Worm (Caenorhabditis elegans): Measurements from ENCODE around the gene Y67D2.2.
A peak's percentile ranks its signal among the peaks of the same experiment; 100 is the strongest.

Gene Y67D2.2

DNA sequence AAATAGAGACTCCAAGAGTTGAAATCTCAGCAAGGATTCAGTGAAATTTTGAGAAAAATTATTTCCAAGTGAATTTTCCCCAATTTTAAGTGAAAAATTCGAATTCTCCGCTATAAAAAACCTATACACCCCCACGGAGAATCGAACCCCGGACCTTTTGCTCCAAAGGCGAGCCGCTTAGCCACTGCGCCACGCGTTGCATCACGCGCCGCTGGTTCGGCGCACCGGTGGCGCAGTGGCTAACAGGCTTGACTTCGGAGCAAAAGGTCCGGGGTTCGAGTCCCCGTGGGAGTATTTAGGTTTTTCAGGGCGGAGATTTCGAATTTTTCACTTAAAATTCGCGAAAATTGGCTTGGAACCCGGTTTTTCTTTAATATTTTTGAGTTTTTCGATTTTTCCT, 17.1 kb downstream of the Y67D2.2 start:
- TF ChIP-seq C08G9.2 (tag; optimal IDR thresholded peaks at IDR 0.05) (no peak), pros-1 (tag; optimal IDR thresholded peaks at IDR 0.05) (no peak), ama-1 (optimal IDR thresholded peaks at IDR 0.05) (no peak), pat-9 (tag; optimal IDR thresholded peaks at IDR 0.05) (no peak), ceh-48 (tag; optimal IDR thresholded peaks at IDR 0.05) (no peak), tbx-2 (tag; optimal IDR thresholded peaks at IDR 0.05) (no peak), ceh-45 (GFP tag; IDR thresholded peaks at IDR 0.05) (no peak), ceh-34 (tag; optimal IDR thresholded peaks at IDR 0.05) (no peak), pha-4 (tag; optimal IDR thresholded peaks at IDR 0.05) (no peak), tbx-7 (tag; optimal IDR thresholded peaks at IDR 0.05) (no peak), ceh-22 (tag; optimal IDR thresholded peaks at IDR 0.05) (no peak), ceh-31 (tag; optimal IDR thresholded peaks at IDR 0.05) (no peak), pha-2 (tag; optimal IDR thresholded peaks at IDR 0.05) (no peak), mec-3 (tag; optimal IDR thresholded peaks at IDR 0.05; ENCODE audit: borderline replicate concordance) (no peak), elt-2 (tag; optimal IDR thresholded peaks at IDR 0.05) (no peak), ztf-16 (tag; optimal IDR thresholded peaks at IDR 0.05) (no peak), unc-86 (tag; optimal IDR thresholded peaks at IDR 0.05) (no peak), eyg-1 (tag; optimal IDR thresholded peaks at IDR 0.05) (no peak), ceh-24 (tag; optimal IDR thresholded peaks at IDR 0.05) (no peak), rnt-1 (tag; optimal IDR thresholded peaks at IDR 0.05) (no peak)

DNA sequence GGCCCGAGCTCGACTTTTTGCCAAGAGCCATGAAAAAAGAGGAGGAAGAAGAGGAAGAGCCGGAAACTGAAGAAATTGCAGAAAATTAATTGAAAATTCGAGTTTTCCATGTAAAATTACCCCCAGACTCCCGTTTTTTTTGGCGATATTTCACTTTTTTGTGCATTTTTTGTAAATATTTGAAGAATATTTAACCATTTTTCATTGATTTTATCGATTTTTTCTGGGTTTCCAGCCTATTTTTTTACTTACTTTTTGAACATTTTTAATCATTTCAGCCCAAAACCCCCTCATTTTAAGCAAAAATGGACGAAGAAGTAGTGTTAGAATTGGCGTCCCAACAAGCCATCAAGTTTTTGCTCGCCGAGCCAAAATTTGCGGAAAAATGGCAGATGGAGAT, 17.9 kb downstream of the Y67D2.2 start, which contains the start of gene Y22D7AL.7:
Gene Y22D7AL.7, plus strand, starts transcription at position 301 of the 400 bp plus-strand sequence.
- TF ChIP-seq ceh-6 (GFP tag; optimal IDR thresholded peaks at IDR 0.05) (no peak), sdc-2 (tag; optimal IDR thresholded peaks at IDR 0.05) (no peak), ceh-30 (tag; optimal IDR thresholded peaks at IDR 0.05) (no peak), fax-1 (tag; optimal IDR thresholded peaks at IDR 0.05) (no peak), lin-11 (tag; optimal IDR thresholded peaks at IDR 0.05) (no peak), ets-4 (tag; optimal IDR thresholded peaks at IDR 0.05) (no peak), mec-3 (tag; optimal IDR thresholded peaks at IDR 0.05; ENCODE audit: borderline replicate concordance) (no peak), nhr-11 (tag; optimal IDR thresholded peaks at IDR 0.05) (no peak), K02D7.2 (tag; optimal IDR thresholded peaks at IDR 0.05) (no peak), hlh-30 (tag; optimal IDR thresholded peaks at IDR 0.05; ENCODE audit: insufficient read depth) (no peak), T23F11.4 (GFP tag; optimal IDR thresholded peaks at IDR 0.05) (no peak), unc-42 (tag; optimal IDR thresholded peaks at IDR 0.05) (no peak), Y22D7AL.16 (tag; optimal IDR thresholded peaks at IDR 0.05) (no peak), hlh-15 (tag; optimal IDR thresholded peaks at IDR 0.05) (no peak), syd-9 (tag; optimal IDR thresholded peaks at IDR 0.05) (no peak)

- TF ChIP-seq ceh-48 (tag; optimal IDR thresholded peaks at IDR 0.05) (peak; percentile 59), hlh-15 (tag; optimal IDR thresholded peaks at IDR 0.05) (no peak), fax-1 (tag; optimal IDR thresholded peaks at IDR 0.05) (no peak)
These were observed 20.0 kb downstream of the Y67D2.2 start for ce11 chrIII:1578566-1578965.

- no peak for TF ChIP-seq pax-1 (tag; optimal IDR thresholded peaks at IDR 0.05)
- TF ChIP-seq unc-3 (GFP tag; conservative IDR thresholded peaks at IDR 0.05), result no peak
- TF ChIP-seq unc-3 (tag; optimal IDR thresholded peaks at IDR 0.05), result no peak
These were observed 20.4 kb downstream of the Y67D2.2 start for ce11 chrIII:1579001-1579400.

- TF ChIP-seq ceh-48 (tag; optimal IDR thresholded peaks at IDR 0.05) (peak; percentile 80), pha-2 (tag; optimal IDR thresholded peaks at IDR 0.05) (no peak), ztf-16 (tag; optimal IDR thresholded peaks at IDR 0.05) (no peak), dmd-4 (tag; optimal IDR thresholded peaks at IDR 0.05; ENCODE audit: borderline replicate concordance) (no peak)
These were observed 21.5 kb downstream of the Y67D2.2 start for ce11 chrIII:1580142-1580541.
